Worm (Caenorhabditis elegans): ENCODE results near the gene nhr-108.
"Not testable (repeated sequence)": the region's sequence is repeated elsewhere in the genome, so short reads cannot be mapped to it uniquely, and the experiment has no call there.

Gene nhr-108

DNA sequence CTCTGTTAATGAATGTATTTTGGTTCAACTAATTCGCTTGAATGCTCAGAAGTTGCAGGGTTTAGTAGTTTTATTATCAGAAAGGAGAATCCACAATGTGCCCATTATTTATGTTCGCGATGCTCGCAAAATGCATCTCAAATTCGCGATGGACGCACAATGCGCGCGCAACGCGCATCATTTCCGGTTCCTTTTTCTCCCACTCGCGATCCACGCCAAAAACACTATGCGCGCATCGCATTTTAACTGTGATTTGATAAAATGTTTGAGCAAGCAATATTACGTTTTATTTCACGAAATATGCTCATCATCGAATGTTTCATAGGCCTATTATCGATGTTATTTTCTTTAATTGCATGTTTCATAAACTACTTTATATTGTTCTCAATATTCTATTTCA, 5.6 kb upstream of the nhr-108 start, which contains the start of gene srbc-77:
srbc-77 (plus strand) TSS at position 301 of the 400 bp plus-strand sequence.
- not testable (repeated sequence) for TF ChIP-seq W03F9.2, him-1, dao-5 (tag; optimal IDR thresholded peaks at IDR 0.05)

- no peak for TF ChIP-seq W03F9.2 (tag; optimal IDR thresholded peaks at IDR 0.05)
- no peak for TF ChIP-seq him-1 (tag; optimal IDR thresholded peaks at IDR 0.05)
- TF ChIP-seq dao-5 (tag; optimal IDR thresholded peaks at IDR 0.05): no peak
These were observed 4.1 kb upstream of the nhr-108 start, which contains the start of gene pzf-1 for ce11 chrV:15928325-15928724. Gene pzf-1, minus strand, starts transcription at chrV:15928425.

DNA sequence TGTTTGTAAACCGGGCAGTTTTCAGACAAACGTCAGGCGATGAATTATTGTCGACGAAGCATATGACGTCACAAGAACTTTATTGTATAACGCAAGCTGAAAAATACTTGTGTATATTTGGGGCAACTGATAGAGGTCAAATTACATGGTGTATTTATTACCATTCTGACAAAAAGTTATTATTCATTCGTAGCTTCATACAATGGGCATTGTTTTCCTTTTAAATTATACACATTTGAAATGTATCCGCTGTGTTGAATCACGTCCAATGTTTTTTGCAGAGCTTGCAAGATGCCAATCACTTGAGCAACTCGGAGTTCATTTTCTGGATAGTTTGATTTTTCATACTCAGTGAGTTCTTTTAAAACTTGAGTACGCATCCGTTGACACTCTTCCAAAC, 1.3 kb downstream of the nhr-108 start, which contains the start of gene F35E8.13:
F35E8.13 (plus strand) TSS at position 301 of the 400 bp plus-strand sequence.
- TF ChIP-seq dao-5 (tag; optimal IDR thresholded peaks at IDR 0.05) (no peak), him-1 (tag; optimal IDR thresholded peaks at IDR 0.05) (no peak), W03F9.2 (tag; optimal IDR thresholded peaks at IDR 0.05) (no peak)

DNA sequence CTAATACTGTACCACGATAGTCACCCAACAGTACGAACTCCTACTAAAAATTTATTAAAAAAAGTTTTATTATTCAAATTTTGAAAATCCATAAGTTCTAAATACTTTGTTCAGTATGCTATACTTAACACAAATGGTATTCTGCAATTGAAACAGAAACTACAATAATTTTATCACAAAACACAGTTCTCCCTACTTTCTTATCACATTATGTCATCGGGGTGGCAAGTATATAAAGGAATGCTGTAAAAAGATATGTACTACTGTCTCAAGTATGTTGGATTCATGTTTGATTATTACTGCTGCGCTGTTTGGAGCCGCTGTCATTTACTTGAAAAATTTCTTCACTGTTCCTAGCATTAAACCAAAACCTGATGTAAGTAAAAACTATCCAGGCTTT, 3.2 kb downstream of the nhr-108 start, which contains the start of gene cdr-1:
cdr-1 (plus strand) TSS at position 208 of the 400 bp plus-strand sequence.
- TF ChIP-seq W03F9.2 (tag; optimal IDR thresholded peaks at IDR 0.05) (no peak), him-1 (tag; optimal IDR thresholded peaks at IDR 0.05) (no peak), dao-5 (tag; optimal IDR thresholded peaks at IDR 0.05) (no peak)

DNA sequence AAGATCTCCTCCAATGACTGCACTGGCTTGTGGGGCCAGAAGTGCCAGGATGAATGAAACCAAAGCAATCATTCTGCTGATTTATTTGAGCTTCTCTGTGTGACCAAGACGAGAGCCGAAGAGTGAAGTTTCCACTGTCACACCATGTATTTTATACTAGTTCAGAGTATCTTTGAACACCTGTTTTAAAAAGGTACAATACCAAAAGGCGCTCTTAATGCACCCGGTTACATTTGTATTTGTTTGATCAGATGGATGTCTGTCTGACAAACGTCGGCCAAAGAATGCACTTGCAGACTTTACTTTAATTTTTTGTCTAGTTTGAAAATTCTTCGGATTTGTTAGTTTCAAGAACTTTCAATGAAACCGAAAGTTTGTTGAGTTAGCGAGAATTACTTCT, 4.0 kb downstream of the nhr-108 start, which contains the start of gene F35E8.10:
F35E8.10 (minus strand) TSS at position 101 of the 400 bp plus-strand sequence.
- TF ChIP-seq dao-5 (tag; optimal IDR thresholded peaks at IDR 0.05) (no peak), W03F9.2 (tag; optimal IDR thresholded peaks at IDR 0.05) (no peak), him-1 (tag; optimal IDR thresholded peaks at IDR 0.05) (no peak)

DNA sequence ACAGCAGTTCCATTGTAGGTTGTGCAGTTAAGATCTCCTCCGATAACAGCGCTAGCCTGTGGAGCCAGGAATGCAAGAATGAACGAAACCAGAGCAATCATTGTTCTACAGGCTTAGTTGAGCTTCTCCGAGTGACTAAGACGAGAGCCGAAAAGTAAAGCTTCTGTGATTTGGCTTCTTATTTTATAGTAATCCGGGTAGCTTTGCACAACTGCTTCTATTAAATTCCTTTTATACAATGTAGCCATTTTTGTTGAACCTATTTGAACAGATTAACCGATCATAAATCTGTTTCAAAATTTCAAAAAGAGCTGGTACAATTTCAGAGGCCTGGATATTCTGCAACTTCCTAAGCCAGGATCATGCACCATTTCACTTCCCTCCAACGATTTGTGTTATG, 6.8 kb downstream of the nhr-108 start, which contains the start of gene F35E8.9:
F35E8.9 (minus strand) TSS at position 101 of the 400 bp plus-strand sequence.
- TF ChIP-seq him-1 (tag; optimal IDR thresholded peaks at IDR 0.05): no peak
- no peak for TF ChIP-seq W03F9.2 (tag; optimal IDR thresholded peaks at IDR 0.05)
- no peak for TF ChIP-seq dao-5 (tag; optimal IDR thresholded peaks at IDR 0.05)

DNA sequence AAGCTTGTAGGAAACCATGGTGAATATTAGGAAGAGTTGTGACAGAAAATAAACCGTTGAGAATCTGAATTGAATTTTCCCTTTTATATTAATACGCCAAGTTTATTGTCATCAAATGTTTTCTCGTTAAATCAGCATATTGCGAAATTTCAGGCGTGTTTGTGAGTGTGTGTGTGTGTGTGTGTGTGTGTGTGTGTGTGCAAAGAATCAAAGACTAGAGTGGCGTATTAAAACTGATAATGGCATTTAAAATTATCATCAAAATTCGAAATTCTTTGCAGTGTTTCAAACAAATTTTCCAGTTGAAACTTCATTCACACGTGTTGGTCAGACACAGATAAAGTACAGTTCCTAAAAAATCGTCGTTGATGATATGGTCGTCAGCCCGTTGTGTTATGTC, 8.4 kb downstream of the nhr-108 start, which contains the start of gene gst-38:
gst-38 (minus strand) TSS at position 152 of the 400 bp plus-strand sequence.
- no peak for TF ChIP-seq dao-5 (tag; optimal IDR thresholded peaks at IDR 0.05)
- TF ChIP-seq him-1 (tag; optimal IDR thresholded peaks at IDR 0.05): no peak
- no peak for TF ChIP-seq W03F9.2 (tag; optimal IDR thresholded peaks at IDR 0.05)

DNA sequence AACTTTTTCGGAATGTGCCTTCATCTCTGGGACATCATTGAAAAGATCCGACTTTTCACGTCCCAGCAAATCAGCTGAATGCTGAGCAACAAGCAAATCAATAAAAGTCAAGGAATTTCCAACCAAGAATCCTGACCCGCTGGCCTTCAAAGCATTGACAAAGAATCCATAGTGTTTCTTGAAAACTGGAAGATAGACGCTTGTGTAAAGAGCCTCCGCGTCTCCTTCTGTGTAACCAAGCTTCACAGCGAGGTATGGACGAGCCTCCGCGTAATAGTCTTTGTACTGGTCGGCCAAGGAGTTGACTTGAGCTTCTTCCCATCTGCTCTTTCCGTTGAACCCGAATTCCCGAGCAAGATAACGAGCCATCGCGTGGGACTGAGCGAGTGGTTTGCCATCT, 9.0 kb downstream of the nhr-108 start:
- TF ChIP-seq dao-5 (tag; optimal IDR thresholded peaks at IDR 0.05) (no peak), W03F9.2 (tag; optimal IDR thresholded peaks at IDR 0.05) (no peak), him-1 (tag; optimal IDR thresholded peaks at IDR 0.05) (no peak)

ce11 chrV:15914774-15915173, 9.5 kb downstream of the nhr-108 start:
- no peak for TF ChIP-seq W03F9.2 (tag; optimal IDR thresholded peaks at IDR 0.05)

ce11 chrV:15913714-15914113, 10.6 kb downstream of the nhr-108 start, which contains the start of gene F35E8.7:
Gene F35E8.7, plus strand, starts transcription at chrV:15914014.
- TF ChIP-seq dao-5 (tag; optimal IDR thresholded peaks at IDR 0.05): no peak
- TF ChIP-seq W03F9.2 (tag; optimal IDR thresholded peaks at IDR 0.05): no peak
- TF ChIP-seq him-1 (tag; optimal IDR thresholded peaks at IDR 0.05): no peak

- TF ChIP-seq dao-5 (tag; optimal IDR thresholded peaks at IDR 0.05) (no peak), him-1 (tag; optimal IDR thresholded peaks at IDR 0.05) (no peak), W03F9.2 (tag; optimal IDR thresholded peaks at IDR 0.05) (no peak)
These were observed 11.6 kb downstream of the nhr-108 start for ce11 chrV:15912677-15913076.

DNA sequence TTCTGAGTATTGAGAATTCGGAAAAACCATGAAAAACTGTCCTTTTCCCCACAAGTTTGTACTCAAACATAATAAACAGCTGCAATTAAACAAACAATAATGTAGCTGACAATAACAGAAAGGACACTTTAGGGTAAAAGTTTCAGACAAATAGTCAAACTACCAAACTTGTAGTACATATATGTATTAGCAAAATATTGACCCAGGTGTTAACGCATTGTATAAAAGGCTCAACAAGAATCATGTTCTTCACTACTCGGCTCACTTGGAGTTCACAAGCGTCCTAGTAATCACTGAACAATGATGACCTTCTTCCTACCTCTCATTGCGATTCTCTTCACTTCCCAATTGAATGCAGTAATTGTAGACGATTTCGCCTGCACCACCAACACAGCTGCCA, 12.4 kb downstream of the nhr-108 start, which contains the start of gene F35E8.6:
F35E8.6 (plus strand) TSS at position 301 of the 400 bp plus-strand sequence.
- TF ChIP-seq him-1 (tag; optimal IDR thresholded peaks at IDR 0.05): no peak
- TF ChIP-seq W03F9.2 (tag; optimal IDR thresholded peaks at IDR 0.05): no peak
- TF ChIP-seq dao-5 (tag; optimal IDR thresholded peaks at IDR 0.05): no peak

- TF ChIP-seq W03F9.2, him-1, dao-5 (tag; optimal IDR thresholded peaks at IDR 0.05): not testable (repeated sequence)
These were observed 18.7 kb downstream of the nhr-108 start, which contains the start of the genes F35E8.1 and F35E8.2 for ce11 chrV:15905530-15905929. Gene F35E8.1, minus strand, starts transcription at chrV:15905630. Gene F35E8.2, plus strand, starts transcription at chrV:15905661.

- no peak for TF ChIP-seq W03F9.2 (tag; optimal IDR thresholded peaks at IDR 0.05)
- TF ChIP-seq dao-5 (tag; optimal IDR thresholded peaks at IDR 0.05): no peak
- TF ChIP-seq him-1 (tag; optimal IDR thresholded peaks at IDR 0.05): no peak
These were observed 23.7 kb downstream of the nhr-108 start for ce11 chrV:15900564-15900963.

- TF ChIP-seq dao-5 (tag; optimal IDR thresholded peaks at IDR 0.05) (no peak), him-1 (tag; optimal IDR thresholded peaks at IDR 0.05) (no peak), W03F9.2 (tag; optimal IDR thresholded peaks at IDR 0.05) (no peak)
These were observed 24.6 kb downstream of the nhr-108 start, which contains the start of gene T06C12.14 for ce11 chrV:15899696-15900095. Gene T06C12.14, plus strand, starts transcription at chrV:15899996.

All from whole organism, L4/young adult.